Fruit fly (Drosophila melanogaster): ENCODE results near the gene CG6481.

Gene CG6481

dm6 chrX:18537066-18537759, 15.0 kb upstream of the CG6481 start:
- no peak for TF ChIP-seq noc (tag; optimal IDR thresholded peaks at IDR 0.05)

- no peak for TF ChIP-seq noc (tag; optimal IDR thresholded peaks at IDR 0.05)
Observed at dm6 chrX:18534393-18534792, 12.1 kb upstream of the CG6481 start.

dm6 chrX:18533308-18533707, 11.1 kb upstream of the CG6481 start:
- TF ChIP-seq noc (tag; optimal IDR thresholded peaks at IDR 0.05): no peak

- TF ChIP-seq noc (tag; optimal IDR thresholded peaks at IDR 0.05): no peak
Observed at dm6 chrX:18528166-18528733, 6.0 kb upstream of the CG6481 start, which contains the start of the genes CG15042 and CG15047. Gene CG15042 (minus strand): TSS chrX:18528266. Gene CG15047 (plus strand): TSS chrX:18528683.

dm6 chrX:18524594-18525266, 2.5 kb upstream of the CG6481 start:
- no peak for TF ChIP-seq noc (tag; optimal IDR thresholded peaks at IDR 0.05)

dm6 chrX:18523146-18523812, 1.0 kb upstream of the CG6481 start:
- no peak for TF ChIP-seq noc (tag; optimal IDR thresholded peaks at IDR 0.05)

dm6 chrX:18520360-18520759, 1.9 kb downstream of the CG6481 start:
- TF ChIP-seq noc (tag; optimal IDR thresholded peaks at IDR 0.05): no peak

- TF ChIP-seq noc (tag; optimal IDR thresholded peaks at IDR 0.05): no peak
Observed at dm6 chrX:18517415-18517814, 4.8 kb downstream of the CG6481 start.

- no peak for TF ChIP-seq noc (tag; optimal IDR thresholded peaks at IDR 0.05)
Observed at dm6 chrX:18515988-18516541, 6.2 kb downstream of the CG6481 start.

dm6 chrX:18515205-18515921, 6.9 kb downstream of the CG6481 start, which contains the start of the genes Bx and HisRS:
Gene Bx (plus strand): TSS chrX:18515428.
Gene HisRS (plus strand): TSS chrX:18515428.
- no peak for TF ChIP-seq noc (tag; optimal IDR thresholded peaks at IDR 0.05)

dm6 chrX:18514767-18515166, 7.5 kb downstream of the CG6481 start, which contains the start of gene CG6470:
Gene CG6470 (minus strand): TSS chrX:18514867.
- TF ChIP-seq noc (tag; optimal IDR thresholded peaks at IDR 0.05): no peak

- TF ChIP-seq noc (tag; optimal IDR thresholded peaks at IDR 0.05): no peak
Observed at dm6 chrX:18512271-18512679, 10.0 kb downstream of the CG6481 start, which contains the start of gene Ggt-1. Gene Ggt-1 (minus strand): TSS chrX:18512521.

- TF ChIP-seq noc (tag; optimal IDR thresholded peaks at IDR 0.05): no peak
Observed at dm6 chrX:18510884-18511283, 11.4 kb downstream of the CG6481 start.

- no peak for TF ChIP-seq noc (tag; optimal IDR thresholded peaks at IDR 0.05)
Observed at dm6 chrX:18509430-18509829, 12.8 kb downstream of the CG6481 start.

- no peak for TF ChIP-seq noc (tag; optimal IDR thresholded peaks at IDR 0.05)
Observed at dm6 chrX:18508565-18508964, 13.7 kb downstream of the CG6481 start.
